Fruit fly (Drosophila melanogaster) whole organism, embryonic: Measurements from ENCODE around the gene Snm1.

Experiments used
- BEAF-32 ChIP-seq: fragments of 200-800 bp; sonication (Bioruptor generic); optimal IDR thresholded peaks from 3 replicates; lab custom pipeline; 2017; ENCODE audit warnings: missing biosample characterization, missing genetic modification characterization, mild to moderate bottlenecking, moderate library complexity, missing genetic modification reagents
- Bdp1 ChIP-seq: fragments of 200-800 bp; sonication (Bioruptor generic); optimal IDR thresholded peaks from 3 replicates; lab custom pipeline; 2016; ENCODE audit warnings: missing biosample characterization, missing genetic modification characterization
- Bteb2 ChIP-seq: fragments of 200-800 bp; sonication (Bioruptor generic); optimal IDR thresholded peaks from 2 replicates; lab custom pipeline; 2016; ENCODE audit warnings: missing biosample characterization, missing genetic modification characterization
- CG10274 ChIP-seq: fragments of 200-800 bp; sonication (Bioruptor generic); optimal IDR thresholded peaks from 3 replicates; lab custom pipeline; 2017; ENCODE audit warnings: missing biosample characterization, mild to moderate bottlenecking, missing genetic modification characterization
- CG10543 ChIP-seq: fragments of 200-800 bp; sonication (Bioruptor generic); optimal IDR thresholded peaks from 3 replicates; lab custom pipeline; 2017; ENCODE audit warnings: missing biosample characterization, mild to moderate bottlenecking, missing genetic modification characterization, moderate library complexity
- CG11247 ChIP-seq: fragments of 200-800 bp; sonication (Bioruptor generic); IDR thresholded peaks from 2 replicates; pipeline ENCODE4 v1.3.6; 2022; ENCODE audit warnings: missing biosample characterization, missing genetic modification characterization
- CG11504 ChIP-seq: fragments of 200-800 bp; sonication (Bioruptor generic); optimal IDR thresholded peaks from 3 replicates; lab custom pipeline; 2019; ENCODE audit warnings: missing biosample characterization, mild to moderate bottlenecking, missing genetic modification characterization, moderate library complexity
- CG12769 ChIP-seq: fragments of 200-800 bp; sonication (Bioruptor generic); optimal IDR thresholded peaks from 2 replicates; lab custom pipeline; 2019; ENCODE audit warnings: missing biosample characterization, mild to moderate bottlenecking, missing genetic modification characterization, moderate library complexity
- CG13287 ChIP-seq: fragments of 200-800 bp; sonication (Bioruptor generic); IDR thresholded peaks from 2 replicates; pipeline ENCODE4 v1.3.6; 2022; ENCODE audit warnings: missing biosample characterization, missing genetic modification characterization; ENCODE audit not compliant: partially characterized antibody
- CG18476 ChIP-seq: fragments of 200-800 bp; sonication (Bioruptor generic); optimal IDR thresholded peaks from 2 replicates; lab custom pipeline; 2016; ENCODE audit warnings: missing biosample characterization, mild to moderate bottlenecking, missing genetic modification characterization
- CG18764 ChIP-seq: fragments of 200-800 bp; sonication (Bioruptor generic); optimal IDR thresholded peaks from 3 replicates; lab custom pipeline; 2016; ENCODE audit warnings: missing biosample characterization, missing genetic modification characterization
- CG2202 ChIP-seq: fragments of 200-800 bp; sonication (Bioruptor generic); optimal IDR thresholded peaks from 2 replicates; lab custom pipeline; 2018; ENCODE audit warnings: missing biosample characterization, mild to moderate bottlenecking, missing genetic modification characterization
- CG2889 ChIP-seq: fragments of 200-800 bp; sonication (Bioruptor generic); IDR thresholded peaks from 3 replicates; pipeline ENCODE4 v1.3.6; 2022; ENCODE audit warnings: missing biosample characterization, missing genetic modification characterization
- CG30431 ChIP-seq: fragments of 200-800 bp; sonication (Bioruptor generic); optimal IDR thresholded peaks from 2 replicates; lab custom pipeline; 2017; ENCODE audit warnings: missing biosample characterization, missing genetic modification characterization
- CG31224 ChIP-seq: fragments of 200-800 bp; sonication (Bioruptor generic); IDR thresholded peaks from 2 replicates; pipeline ENCODE4 v1.3.6; 2022; ENCODE audit warnings: missing biosample characterization, missing genetic modification characterization
- CG3407 ChIP-seq: fragments of 200-800 bp; sonication (Bioruptor generic); optimal IDR thresholded peaks from 2 replicates; lab custom pipeline; 2018; ENCODE audit warnings: missing biosample characterization, mild to moderate bottlenecking, missing genetic modification characterization
- CG3726 ChIP-seq: fragments of 200-800 bp; sonication (Bioruptor generic); IDR thresholded peaks from 3 replicates; pipeline ENCODE4, ENCODE4 v1.3.6; 2022; ENCODE audit warnings: missing biosample characterization, missing genetic modification characterization
- CG3995 ChIP-seq: fragments of 200-800 bp; sonication (Bioruptor generic); optimal IDR thresholded peaks from 3 replicates; lab custom pipeline; 2016; ENCODE audit warnings: missing biosample characterization, missing genetic modification characterization
- CG43689 ChIP-seq: fragments of 200-800 bp; sonication (Bioruptor generic); IDR thresholded peaks from 2 replicates; pipeline ENCODE4 v1.3.6; 2022; ENCODE audit warnings: missing biosample characterization, missing genetic modification characterization
- CG6765 ChIP-seq: fragments of 200-800 bp; sonication (Bioruptor generic); optimal IDR thresholded peaks from 3 replicates; lab custom pipeline; 2017; ENCODE audit warnings: missing biosample characterization, mild to moderate bottlenecking, missing genetic modification characterization
- CG6813 ChIP-seq: fragments of 200-800 bp; sonication (Bioruptor generic); optimal IDR thresholded peaks from 2 replicates; lab custom pipeline; 2017; ENCODE audit warnings: missing biosample characterization, missing genetic modification characterization, mild to moderate bottlenecking, moderate library complexity, missing genetic modification reagents
- CG8765 ChIP-seq: fragments of 200-800 bp; sonication (Bioruptor generic); IDR thresholded peaks from 2 replicates; pipeline ENCODE4 v1.3.6; 2022; ENCODE audit warnings: missing biosample characterization, missing genetic modification characterization
- Dip2 ChIP-seq: fragments of 200-800 bp; sonication (Bioruptor generic); IDR thresholded peaks from 2 replicates; pipeline ENCODE4 v1.3.6; 2022; ENCODE audit warnings: missing biosample characterization, missing genetic modification characterization
- Doc3 ChIP-seq: fragments of 200-800 bp; sonication (Bioruptor generic); IDR thresholded peaks from 3 replicates; pipeline ENCODE4 v1.3.6; 2022; ENCODE audit warnings: missing biosample characterization, missing genetic modification characterization; ENCODE audit not compliant: partially characterized antibody
- E2f1 ChIP-seq: fragments of 200-800 bp; sonication (Bioruptor generic); IDR thresholded peaks from 2 replicates; pipeline ENCODE4 v1.3.6; 2022; ENCODE audit warnings: missing biosample characterization, missing genetic modification characterization
- Ets97D ChIP-seq: fragments of 200-800 bp; sonication (Bioruptor generic); optimal IDR thresholded peaks from 3 replicates; lab custom pipeline; 2016; ENCODE audit warnings: missing biosample characterization, missing genetic modification characterization
- HHEX ChIP-seq: fragments of 200-800 bp; sonication (Bioruptor generic); optimal IDR thresholded peaks from 3 replicates; lab custom pipeline; 2017; ENCODE audit warnings: missing biosample characterization, mild to moderate bottlenecking, missing genetic modification characterization, missing genetic modification reagents
- Hey ChIP-seq: fragments of 200-800 bp; sonication (Bioruptor generic); optimal IDR thresholded peaks from 3 replicates; lab custom pipeline; 2018; ENCODE audit warnings: missing biosample characterization, mild to moderate bottlenecking, missing genetic modification characterization
- Mad ChIP-seq: fragments of 200-800 bp; sonication (Bioruptor generic); optimal IDR thresholded peaks from 2 replicates; lab custom pipeline; 2016; ENCODE audit warnings: missing biosample characterization, missing genetic modification characterization
- Trl ChIP-seq, 3 experiments: fragments of >200 bp in 2 of 3; fragments of 200-800 bp in 1 of 3; sonication (Bioruptor generic) in 1 of 3; optimal IDR thresholded peaks; 2 replicates in 1 of 3; 3 replicates in 2 of 3; lab custom pipeline; 2016 to 2017; ENCODE audit warnings: missing biosample characterization in 1 of 3, missing genetic modification characterization in 1 of 3
- Xbp1 ChIP-seq: fragments of 200-800 bp; sonication (Bioruptor generic); optimal IDR thresholded peaks from 3 replicates; lab custom pipeline; 2016; ENCODE audit warnings: missing biosample characterization, mild to moderate bottlenecking, missing genetic modification characterization
- bcd ChIP-seq: fragments of 200-800 bp; sonication (Bioruptor generic); optimal IDR thresholded peaks from 2 replicates; lab custom pipeline; 2017; ENCODE audit warnings: missing biosample characterization, mild to moderate bottlenecking, missing genetic modification characterization
- btn ChIP-seq: fragments of 200-800 bp; sonication (Bioruptor generic); optimal IDR thresholded peaks from 2 replicates; lab custom pipeline; 2016; ENCODE audit warnings: missing biosample characterization, missing genetic modification characterization
- chif ChIP-seq, 2 experiments: fragments of 200-800 bp; sonication (Bioruptor generic); optimal IDR thresholded peaks; 3 replicates each; lab custom pipeline; 2016; ENCODE audit warnings: missing biosample characterization in 2 of 2, missing genetic modification characterization in 2 of 2
- crc ChIP-seq: fragments of 200-800 bp; sonication (Bioruptor generic); optimal IDR thresholded peaks from 2 replicates; lab custom pipeline; 2016; ENCODE audit warnings: missing biosample characterization, missing genetic modification characterization
- emc ChIP-seq: fragments of 200-800 bp; sonication (Bioruptor generic); optimal IDR thresholded peaks from 2 replicates; lab custom pipeline; 2016; ENCODE audit warnings: missing biosample characterization, missing genetic modification characterization
- her ChIP-seq: fragments of 200-800 bp; sonication (Bioruptor generic); optimal IDR thresholded peaks from 2 replicates; lab custom pipeline; 2016; ENCODE audit warnings: missing biosample characterization, missing genetic modification characterization
- lmd ChIP-seq: fragments of 200-800 bp; sonication (Bioruptor generic); IDR thresholded peaks from 2 replicates; pipeline ENCODE4 v1.3.6; 2022; ENCODE audit warnings: missing biosample characterization, missing genetic modification characterization
- lola ChIP-seq, 3 experiments: fragments of >200 bp in 2 of 3; fragments of 200-800 bp in 1 of 3; sonication (Bioruptor generic) in 1 of 3; optimal IDR thresholded peaks; 2 replicates each; lab custom pipeline; 2017 to 2019; ENCODE audit warnings: missing biosample characterization in 3 of 3, missing genetic modification characterization in 3 of 3, mild to moderate bottlenecking in 1 of 3, moderate library complexity in 1 of 3
- nmo ChIP-seq: fragments of 200-800 bp; sonication (Bioruptor generic); optimal IDR thresholded peaks from 2 replicates; lab custom pipeline; 2018; ENCODE audit warnings: missing biosample characterization, mild to moderate bottlenecking, missing genetic modification characterization, moderate library complexity
- pan ChIP-seq, 4 experiments: fragments of >200 bp in 3 of 4; fragments of 200-800 bp in 1 of 4; sonication (Bioruptor generic) in 1 of 4; optimal IDR thresholded peaks in 3 of 4; IDR thresholded peaks in 1 of 4; 2 replicates each; pipeline versions ENCODE4 v1.3.6 to Lab custom; 2017 to 2022; ENCODE audit warnings: missing biosample characterization in 2 of 4, missing genetic modification characterization in 2 of 4, mixed read lengths in 1 of 4
- salm ChIP-seq: fragments of 200-800 bp; sonication (Bioruptor generic); optimal IDR thresholded peaks from 2 replicates; lab custom pipeline; 2018; ENCODE audit warnings: missing biosample characterization, mild to moderate bottlenecking, missing genetic modification characterization
- sd ChIP-seq: fragments of 200-800 bp; sonication (Bioruptor generic); optimal IDR thresholded peaks from 3 replicates; lab custom pipeline; 2018; ENCODE audit warnings: missing biosample characterization, mild to moderate bottlenecking, missing genetic modification characterization, moderate library complexity
- slbo ChIP-seq: fragments of 200-800 bp; sonication (Bioruptor generic); IDR thresholded peaks from 2 replicates; pipeline ENCODE4 v1.3.6; 2022; ENCODE audit warnings: missing biosample characterization, missing genetic modification characterization
- slou ChIP-seq: fragments of 200-800 bp; sonication (Bioruptor generic); optimal IDR thresholded peaks from 3 replicates; lab custom pipeline; 2016; ENCODE audit warnings: missing biosample characterization, missing genetic modification characterization
- sr ChIP-seq: fragments of 200-800 bp; sonication (Bioruptor generic); IDR thresholded peaks from 3 replicates; pipeline ENCODE4 v1.3.6; 2022; ENCODE audit warnings: missing biosample characterization, missing genetic modification characterization
- tgo ChIP-seq: fragments of 200-800 bp; sonication (Bioruptor generic); IDR thresholded peaks from 3 replicates; pipeline ENCODE4 v1.3.6; 2022; ENCODE audit warnings: missing biosample characterization, missing genetic modification characterization
- ttk ChIP-seq: fragments of 200-800 bp; sonication (Bioruptor generic); IDR thresholded peaks from 2 replicates; pipeline ENCODE4 v2.1.2; 2022; ENCODE audit warnings: missing biosample characterization, missing genetic modification characterization
- vvl ChIP-seq: fragments of 200-800 bp; sonication (Bioruptor generic); IDR thresholded peaks from 2 replicates; pipeline ENCODE4 v1.3.6; 2022; ENCODE audit warnings: missing biosample characterization, missing genetic modification characterization
- z ChIP-seq: fragments of 200-800 bp; sonication (Bioruptor generic); IDR thresholded peaks from 3 replicates; pipeline ENCODE4 v1.3.6; 2022; ENCODE audit warnings: missing biosample characterization, missing genetic modification characterization

The Snm1 gene

dm6 chr3R:5606477-5606876 lies 51.6 kb downstream of the Snm1 start, which contains the start of gene asl (continued):
- peak; percentile 62 for TF ChIP-seq slbo (GFP tag; lab: Robert Waterston, UW)
- TF ChIP-seq CG11247 = peak; percentile 51; the same call in 1 of the 2 replicates
- no peak for TF ChIP-seq slou (GFP tag; lab: Kevin White, UChicago)
- TF ChIP-seq Bdp1 = peak; percentile 32
- peak; percentile 58 for TF ChIP-seq Mad (GFP tag; lab: Kevin White, UChicago)
- TF ChIP-seq CG6813 (GFP tag; lab: Kevin White, UChicago) = no peak
- no peak for TF ChIP-seq sr (GFP tag; lab: Robert Waterston, UW)
- peak; percentile 19; the same call in 1 of the 2 replicates for TF ChIP-seq CG13287 (GFP tag; lab: Robert Waterston, UW)
- no peak for TF ChIP-seq salm
- TF ChIP-seq tgo = peak; percentile 68; the same call in 2 of the 3 replicates
- TF ChIP-seq chif (GFP tag; optimal IDR thresholded peaks at IDR 0.05; lab: Kevin White, UChicago) = peak; percentile 8 to 59
- TF ChIP-seq lola (GFP tag; optimal IDR thresholded peaks at IDR 0.05; lab: Kevin White, UChicago) = peak in 2 of 3 experiments; percentile 71 to 98
- TF ChIP-seq vvl (GFP tag; lab: Robert Waterston, UW) = peak; percentile 69
- TF ChIP-seq E2f1 (GFP tag; lab: Robert Waterston, UW) = peak; percentile 61
- no peak for TF ChIP-seq CG43689 (GFP tag; lab: Robert Waterston, UW)
- peak; percentile 48 for TF ChIP-seq CG2202 (tag; lab: Kevin White, UChicago)
- TF ChIP-seq CG3995 = peak; percentile 53
- peak; percentile 63 for TF ChIP-seq CG8765 (GFP tag; lab: Robert Waterston, UW)
- no peak for TF ChIP-seq HHEX
- no peak for TF ChIP-seq Dip2 (GFP tag; lab: Robert Waterston, UW)
- peak; percentile 71 for TF ChIP-seq CG12769 (tag; lab: Kevin White, UChicago)
- TF ChIP-seq crc = peak; percentile 49
- peak; percentile 53 for TF ChIP-seq BEAF-32
- no peak for TF ChIP-seq CG10274 (GFP tag; lab: Kevin White, UChicago)
- peak; percentile 81 for TF ChIP-seq nmo (GFP tag; lab: Kevin White, UChicago)
- peak; percentile 50 for TF ChIP-seq CG18476
- peak; percentile 59 for TF ChIP-seq CG10543 (GFP tag; lab: Kevin White, UChicago)
- TF ChIP-seq CG2889 (GFP tag; lab: Robert Waterston, UW) = no peak
- TF ChIP-seq Doc3 (GFP tag; lab: Robert Waterston, UW) = no peak
- no peak for TF ChIP-seq CG11504 (tag; lab: Kevin White, UChicago)
- TF ChIP-seq CG3407 = no peak
- TF ChIP-seq bcd (GFP tag; lab: Kevin White, UChicago) = peak; percentile 62
- TF ChIP-seq Trl (optimal IDR thresholded peaks at IDR 0.05; lab: Kevin White, UChicago) = no peak
- TF ChIP-seq Trl (GFP tag; optimal IDR thresholded peaks at IDR 0.05; lab: Kevin White, UChicago) = peak; percentile 31
- TF ChIP-seq btn = no peak
- no peak for TF ChIP-seq ttk (GFP tag; lab: Robert Waterston, UW)
- TF ChIP-seq CG18764 (GFP tag; lab: Kevin White, UChicago) = peak; percentile 63
- no peak for TF ChIP-seq pan (optimal IDR thresholded peaks at IDR 0.05; lab: Kevin White, UChicago)
- TF ChIP-seq pan (GFP tag; optimal IDR thresholded peaks at IDR 0.05 in 1 of 2, IDR thresholded peaks at IDR 0.05 in 1 of 2) = peak in 1 of 2 experiments; percentile 47
- TF ChIP-seq lmd (GFP tag; lab: Robert Waterston, UW) = peak; percentile 67
- TF ChIP-seq Xbp1 (GFP tag; lab: Kevin White, UChicago) = peak; percentile 69
- TF ChIP-seq z (GFP tag; lab: Robert Waterston, UW) = no peak
- TF ChIP-seq her (GFP tag; lab: Kevin White, UChicago) = no peak
- TF ChIP-seq Ets97D (GFP tag; lab: Kevin White, UChicago) = peak; percentile 66
- no peak for TF ChIP-seq Bteb2 (GFP tag; lab: Kevin White, UChicago)
- no peak for TF ChIP-seq Hey (tag; lab: Kevin White, UChicago)
- TF ChIP-seq emc (GFP tag; lab: Kevin White, UChicago) = peak; percentile 7
- peak; percentile 5 for TF ChIP-seq CG6765
- no peak for TF ChIP-seq CG30431 (GFP tag; lab: Kevin White, UChicago)
- peak; percentile 82 for TF ChIP-seq sd (tag; lab: Kevin White, UChicago)
- peak; percentile 42; the same call in 1 of the 2 replicates for TF ChIP-seq CG31224 (GFP tag; lab: Robert Waterston, UW)
- no peak for TF ChIP-seq CG3726 (GFP tag; lab: Robert Waterston, UW)
